Fruit fly (Drosophila melanogaster): Measurements from ENCODE around the gene Hsc70-4.

The Hsc70-4 gene

dm6 chr3R:15208712-15209499, 33.6 kb upstream of the Hsc70-4 start, which contains the start of the genes Spn88Eb and Mau2 (continued):
- TF ChIP-seq br (optimal IDR thresholded peaks at IDR 0.05) (no peak), chn (GFP tag; optimal IDR thresholded peaks at IDR 0.05) (peak; percentile 75), CG6254 (GFP tag; optimal IDR thresholded peaks at IDR 0.05) (no peak), D19A (tag; optimal IDR thresholded peaks at IDR 0.05) (no peak), gt (GFP tag; IDR thresholded peaks at IDR 0.05) (no peak), CG11695 (GFP tag; IDR thresholded peaks at IDR 0.05) (no peak; the same call in 2 of the 3 replicates), Mes4 (GFP tag; optimal IDR thresholded peaks at IDR 0.05) (peak; percentile 14), Lpt (GFP tag; optimal IDR thresholded peaks at IDR 0.05) (no peak), CG2875 (GFP tag; optimal IDR thresholded peaks at IDR 0.05) (no peak), CG3838 (GFP tag; optimal IDR thresholded peaks at IDR 0.05) (no peak), CG31441 (GFP tag; IDR thresholded peaks at IDR 0.05) (peak; percentile 100), CG17359 (tag; optimal IDR thresholded peaks at IDR 0.05) (peak; percentile 43), peb (GFP tag; IDR thresholded peaks at IDR 0.05) (0 out of 2 replicates have a peak, but pooled peaks have one; percentile 33), CG43689 (GFP tag; IDR thresholded peaks at IDR 0.05) (no peak), twi (tag; optimal IDR thresholded peaks at IDR 0.05) (no peak), CG15696 (tag; optimal IDR thresholded peaks at IDR 0.05) (peak; percentile 48), NFAT (GFP tag; IDR thresholded peaks at IDR 0.05) (peak; percentile 90), emc (GFP tag; optimal IDR thresholded peaks at IDR 0.05) (no peak), hth (optimal IDR thresholded peaks at IDR 0.05) (no peak), CG8478 (optimal IDR thresholded peaks at IDR 0.05) (no peak), CG4707 (GFP tag; optimal IDR thresholded peaks at IDR 0.05) (no peak), CG15514 (GFP tag; optimal IDR thresholded peaks at IDR 0.05) (peak; percentile 60), CG31365 (tag; optimal IDR thresholded peaks at IDR 0.05) (no peak), tna (GFP tag; IDR thresholded peaks at IDR 0.05; ENCODE audit: partially characterized antibody) (peak; percentile 39; the same call in 1 of the 2 replicates), BtbVII (GFP tag; optimal IDR thresholded peaks at IDR 0.05) (no peak), Nf-YA (GFP tag; IDR thresholded peaks at IDR 0.05) (0 out of 2 replicates have a peak, but pooled peaks have one; percentile 30), schlank (tag; optimal IDR thresholded peaks at IDR 0.05) (peak; percentile 7), CG5245 (GFP tag; optimal IDR thresholded peaks at IDR 0.05) (peak; percentile 55), so (GFP tag; IDR thresholded peaks at IDR 0.05) (peak; percentile 52; the same call in 1 of the 3 replicates), trh (GFP tag; optimal IDR thresholded peaks at IDR 0.05) (no peak), HLH4C (GFP tag; IDR thresholded peaks at IDR 0.05; ENCODE audit: partially characterized antibody) (peak; percentile 64), Sox102F (GFP tag; optimal IDR thresholded peaks at IDR 0.05) (no peak), Hr39 (optimal IDR thresholded peaks at IDR 0.05) (no peak), tup (GFP tag; optimal IDR thresholded peaks at IDR 0.05) (peak; percentile 24), CG10979 (tag; optimal IDR thresholded peaks at IDR 0.05) (peak; percentile 43), CG30020 (tag; optimal IDR thresholded peaks at IDR 0.05) (peak; percentile 72), Hmr (GFP tag; optimal IDR thresholded peaks at IDR 0.05) (no peak), ind (GFP tag; optimal IDR thresholded peaks at IDR 0.05) (peak; percentile 77), CG8924 (tag; optimal IDR thresholded peaks at IDR 0.05) (peak; percentile 46), Stat92E (GFP tag; optimal IDR thresholded peaks at IDR 0.05) (no peak), insv (GFP tag; optimal IDR thresholded peaks at IDR 0.05) (peak in 1 of 2 experiments; percentile 64), abd-A (tag; optimal IDR thresholded peaks at IDR 0.05) (no peak), Elba2 (GFP tag; optimal IDR thresholded peaks at IDR 0.05) (peak; percentile 47), CG8944 (GFP tag; optimal IDR thresholded peaks at IDR 0.05) (peak; percentile 60), Fer2 (tag; optimal IDR thresholded peaks at IDR 0.05) (peak; percentile 52), tap (tag; optimal IDR thresholded peaks at IDR 0.05) (no peak), CG4404 (GFP tag; IDR thresholded peaks at IDR 0.05) (peak; percentile 59), BEAF-32 (GFP tag; optimal IDR thresholded peaks at IDR 0.05) (peak; percentile 82), sna (GFP tag; IDR thresholded peaks at IDR 0.05; ENCODE audit: partially characterized antibody) (peak; percentile 56; the same call in 1 of the 2 replicates), dysf (GFP tag; IDR thresholded peaks at IDR 0.05) (peak; percentile 80)
